Fruit fly (Drosophila melanogaster) whole organism, embryonic: ENCODE measurements around the gene Paris.
A peak's percentile ranks its signal among the peaks of the same experiment; 100 is the strongest.

Experiments used
- Aef1 ChIP-seq: fragments of 200-800 bp; sonication (Bioruptor generic); IDR thresholded peaks from 3 replicates; pipeline ENCODE4 v1.3.6; 2022; ENCODE audit warnings: missing biosample characterization, missing genetic modification characterization
- Atf6 ChIP-seq: fragments of 200-800 bp; sonication (Bioruptor generic); IDR thresholded peaks from 2 replicates; pipeline ENCODE4 v1.3.6; 2022; ENCODE audit warnings: missing biosample characterization, missing genetic modification characterization
- CG10209 ChIP-seq: fragments of 200-800 bp; sonication (Bioruptor generic); optimal IDR thresholded peaks from 3 replicates; lab custom pipeline; 2017; ENCODE audit warnings: missing biosample characterization, mild to moderate bottlenecking, missing genetic modification characterization, missing genetic modification reagents
- CG10543 ChIP-seq: fragments of 200-800 bp; sonication (Bioruptor generic); optimal IDR thresholded peaks from 3 replicates; lab custom pipeline; 2017; ENCODE audit warnings: missing biosample characterization, mild to moderate bottlenecking, missing genetic modification characterization, moderate library complexity
- CG10565 ChIP-seq: fragments of 200-800 bp; sonication (Bioruptor generic); optimal IDR thresholded peaks from 3 replicates; lab custom pipeline; 2016; ENCODE audit warnings: missing biosample characterization, mild to moderate bottlenecking, missing genetic modification characterization
- CG11093 ChIP-seq: fragments of 200-800 bp; sonication (Bioruptor generic); IDR thresholded peaks from 3 replicates; pipeline ENCODE4 v1.3.6; 2022; ENCODE audit warnings: missing biosample characterization, missing genetic modification characterization
- CG11398 ChIP-seq: fragments of 200-800 bp; sonication (Bioruptor generic); optimal IDR thresholded peaks from 2 replicates; lab custom pipeline; 2016; ENCODE audit warnings: missing biosample characterization, missing genetic modification characterization
- CG11456 ChIP-seq: fragments of 200-800 bp; sonication (Bioruptor generic); IDR thresholded peaks from 3 replicates; pipeline ENCODE4 v1.3.6; 2022; ENCODE audit warnings: missing biosample characterization, missing genetic modification characterization
- CG14860 ChIP-seq: fragments of 200-800 bp; sonication (Bioruptor generic); IDR thresholded peaks from 3 replicates; pipeline ENCODE4 v1.3.6; 2022; ENCODE audit warnings: missing biosample characterization, missing genetic modification characterization; ENCODE audit not compliant: partially characterized antibody
- CG15073 ChIP-seq: fragments of 200-800 bp; sonication (Bioruptor generic); optimal IDR thresholded peaks from 2 replicates; lab custom pipeline; 2016; ENCODE audit warnings: missing biosample characterization, missing genetic modification characterization
- CG15514 ChIP-seq: fragments of 200-800 bp; sonication (Bioruptor generic); optimal IDR thresholded peaks from 3 replicates; lab custom pipeline; 2017; ENCODE audit warnings: missing biosample characterization, missing genetic modification characterization, mild to moderate bottlenecking, moderate library complexity, missing genetic modification reagents
- CG1647 ChIP-seq: fragments of 200-800 bp; sonication (Bioruptor generic); optimal IDR thresholded peaks from 3 replicates; lab custom pipeline; 2016; ENCODE audit warnings: missing biosample characterization, missing genetic modification characterization
- CG16813 ChIP-seq: fragments of 200-800 bp; sonication (Bioruptor generic); IDR thresholded peaks from 3 replicates; pipeline ENCODE4 v1.3.6; 2022; ENCODE audit warnings: missing biosample characterization, missing genetic modification characterization; ENCODE audit not compliant: partially characterized antibody
- CG17361 ChIP-seq: fragments of 200-800 bp; sonication (Bioruptor generic); IDR thresholded peaks from 3 replicates; pipeline ENCODE4 v1.3.6; 2022; ENCODE audit warnings: missing biosample characterization, missing genetic modification characterization
- CG17612 ChIP-seq: fragments of 200-800 bp; sonication (Bioruptor generic); IDR thresholded peaks from 2 replicates; pipeline ENCODE4 v1.3.6; 2022; ENCODE audit warnings: missing biosample characterization, missing genetic modification characterization
- CG18619 ChIP-seq: fragments of 200-800 bp; sonication (Bioruptor generic); optimal IDR thresholded peaks from 3 replicates; lab custom pipeline; 2017; ENCODE audit warnings: missing biosample characterization, mild to moderate bottlenecking, missing genetic modification characterization
- CG2116 ChIP-seq: fragments of 200-800 bp; sonication (Bioruptor generic); optimal IDR thresholded peaks from 3 replicates; lab custom pipeline; 2018; ENCODE audit warnings: missing biosample characterization, mild to moderate bottlenecking, missing genetic modification characterization
- CG2120 ChIP-seq: fragments of 200-800 bp; sonication (Bioruptor generic); optimal IDR thresholded peaks from 3 replicates; lab custom pipeline; 2016; ENCODE audit warnings: missing biosample characterization, missing genetic modification characterization
- CG2129 ChIP-seq: fragments of 200-800 bp; sonication (Bioruptor generic); IDR thresholded peaks from 2 replicates; pipeline ENCODE4 v1.3.6; 2022; ENCODE audit warnings: missing biosample characterization, missing genetic modification characterization; ENCODE audit not compliant: partially characterized antibody
- CG2712 ChIP-seq: fragments of 200-800 bp; optimal IDR thresholded peaks from 3 replicates; lab custom pipeline; 2019; ENCODE audit warnings: missing biosample characterization, mild to moderate bottlenecking, missing genetic modification characterization, moderate library complexity
- CG32532 ChIP-seq: fragments of 200-800 bp; sonication (Bioruptor generic); IDR thresholded peaks from 2 replicates; pipeline ENCODE4 v1.3.6; 2022; ENCODE audit warnings: missing biosample characterization, missing genetic modification characterization
- CG42726 ChIP-seq: fragments of 200-800 bp; sonication (Bioruptor generic); IDR thresholded peaks from 2 replicates; pipeline ENCODE4 v1.3.6; 2022; ENCODE audit warnings: missing biosample characterization, missing genetic modification characterization; ENCODE audit not compliant: partially characterized antibody
- CG4328 ChIP-seq: fragments of 200-800 bp; sonication (Bioruptor generic); optimal IDR thresholded peaks from 3 replicates; lab custom pipeline; 2017; ENCODE audit warnings: missing biosample characterization, missing genetic modification reagents, missing genetic modification characterization
- CG4360 ChIP-seq: fragments of 200-800 bp; sonication (Bioruptor generic); IDR thresholded peaks from 2 replicates; pipeline ENCODE4 v1.3.6; 2022; ENCODE audit warnings: missing biosample characterization, missing genetic modification characterization
- CG4730 ChIP-seq: fragments of 200-800 bp; sonication (Bioruptor generic); IDR thresholded peaks from 2 replicates; pipeline ENCODE4 v1.3.6; 2022; ENCODE audit warnings: missing biosample characterization, missing genetic modification characterization
- CG5180 ChIP-seq: fragments of 200-800 bp; sonication (Bioruptor generic); optimal IDR thresholded peaks from 3 replicates; lab custom pipeline; 2017; ENCODE audit warnings: missing biosample characterization, missing genetic modification characterization, mild to moderate bottlenecking, moderate library complexity, missing genetic modification reagents
- CG6254 ChIP-seq: fragments of 200-800 bp; sonication (Bioruptor generic); optimal IDR thresholded peaks from 3 replicates; lab custom pipeline; 2017; ENCODE audit warnings: mild to moderate bottlenecking, missing biosample characterization, missing genetic modification reagents, missing genetic modification characterization
- CG7271 ChIP-seq: fragments of 200-800 bp; sonication (Bioruptor generic); optimal IDR thresholded peaks from 2 replicates; lab custom pipeline; 2018; ENCODE audit warnings: missing biosample characterization, mild to moderate bottlenecking, missing genetic modification characterization, moderate library complexity
- CG9437 ChIP-seq: fragments of 200-800 bp; sonication (Bioruptor generic); optimal IDR thresholded peaks from 2 replicates; lab custom pipeline; 2018; ENCODE audit warnings: missing biosample characterization, mild to moderate bottlenecking, missing genetic modification characterization
- Chrac-16 ChIP-seq: fragments of 200-800 bp; sonication (Bioruptor generic); optimal IDR thresholded peaks from 3 replicates; lab custom pipeline; 2016; ENCODE audit warnings: missing biosample characterization, missing genetic modification characterization
- D19A ChIP-seq: fragments of 200-800 bp; optimal IDR thresholded peaks from 3 replicates; lab custom pipeline; 2019; ENCODE audit warnings: missing biosample characterization, mild to moderate bottlenecking, missing genetic modification characterization, moderate library complexity
- Dll ChIP-seq: fragments of 200-800 bp; sonication (Bioruptor generic); IDR thresholded peaks from 4 replicates; pipeline ENCODE4 v1.3.6; 2022; ENCODE audit warnings: missing biosample characterization, missing genetic modification characterization; ENCODE audit not compliant: partially characterized antibody
- E2f2 ChIP-seq: fragments of 200-800 bp; sonication (Bioruptor generic); IDR thresholded peaks from 2 replicates; pipeline ENCODE4 v1.3.6; 2022; ENCODE audit warnings: missing biosample characterization, missing genetic modification characterization
- ERR ChIP-seq: fragments of 200-800 bp; sonication (Bioruptor generic); optimal IDR thresholded peaks from 2 replicates; lab custom pipeline; 2016; ENCODE audit warnings: missing biosample characterization, missing genetic modification characterization
- Gug ChIP-seq: fragments of 200-800 bp; sonication (Bioruptor generic); IDR thresholded peaks from 4 replicates; pipeline ENCODE4 v1.3.6; 2022; ENCODE audit warnings: missing biosample characterization, missing genetic modification characterization
- MTF-1 ChIP-seq: fragments of 200-800 bp; sonication (Bioruptor generic); optimal IDR thresholded peaks from 2 replicates; lab custom pipeline; 2018; ENCODE audit warnings: missing biosample characterization, mild to moderate bottlenecking, missing genetic modification characterization, borderline replicate concordance
- Mes4 ChIP-seq: fragments of 200-800 bp; sonication (Bioruptor generic); optimal IDR thresholded peaks from 2 replicates; lab custom pipeline; 2016; ENCODE audit warnings: missing biosample characterization, missing genetic modification characterization
- Ravus ChIP-seq: fragments of 200-800 bp; sonication (Bioruptor generic); IDR thresholded peaks from 2 replicates; pipeline ENCODE4 v1.3.6; 2022; ENCODE audit warnings: missing biosample characterization, missing genetic modification characterization
- Sox102F ChIP-seq: fragments of 200-800 bp; sonication (Bioruptor generic); optimal IDR thresholded peaks from 2 replicates; lab custom pipeline; 2018; ENCODE audit warnings: missing biosample characterization, mild to moderate bottlenecking, missing genetic modification characterization, moderate library complexity
- Spps ChIP-seq: fragments of 200-800 bp; sonication (Bioruptor generic); optimal IDR thresholded peaks from 2 replicates; lab custom pipeline; 2018; ENCODE audit warnings: missing biosample characterization, mild to moderate bottlenecking, missing genetic modification characterization
- Xrp1 ChIP-seq: fragments of 200-800 bp; sonication (Bioruptor generic); IDR thresholded peaks from 2 replicates; pipeline ENCODE4 v1.3.6; 2022; ENCODE audit warnings: missing biosample characterization, missing genetic modification characterization
- cwo ChIP-seq: fragments of 200-800 bp; sonication (Bioruptor generic); optimal IDR thresholded peaks from 3 replicates; lab custom pipeline; 2017; ENCODE audit warnings: missing biosample characterization, missing genetic modification characterization, mild to moderate bottlenecking, moderate library complexity, missing genetic modification reagents
- da ChIP-seq: fragments of 200-800 bp; sonication (Bioruptor generic); optimal IDR thresholded peaks from 2 replicates; lab custom pipeline; 2016; ENCODE audit warnings: missing biosample characterization, missing genetic modification characterization
- disco-r ChIP-seq: fragments of 200-800 bp; sonication (Bioruptor generic); optimal IDR thresholded peaks from 2 replicates; lab custom pipeline; 2016; ENCODE audit warnings: missing biosample characterization, missing genetic modification characterization
- fd102C ChIP-seq: fragments of 200-800 bp; sonication (Bioruptor generic); optimal IDR thresholded peaks from 2 replicates; lab custom pipeline; 2018; ENCODE audit warnings: missing biosample characterization, mild to moderate bottlenecking, missing genetic modification characterization, moderate library complexity
- fd96Cb ChIP-seq: fragments of 200-800 bp; sonication (Bioruptor generic); optimal IDR thresholded peaks from 2 replicates; lab custom pipeline; 2018; ENCODE audit warnings: missing biosample characterization, mild to moderate bottlenecking, missing genetic modification characterization, moderate library complexity
- ftz-f1 ChIP-seq: fragments of 200-800 bp; sonication (Bioruptor generic); optimal IDR thresholded peaks from 2 replicates; lab custom pipeline; 2016; ENCODE audit warnings: missing biosample characterization, missing genetic modification characterization
- gt ChIP-seq: fragments of 200-800 bp; sonication (Bioruptor generic); IDR thresholded peaks from 2 replicates; pipeline ENCODE4 v1.3.6; 2022; ENCODE audit warnings: missing biosample characterization, missing genetic modification characterization
- sens ChIP-seq: fragments of 200-800 bp; sonication (Bioruptor generic); peaks from one replicate; lab custom pipeline; 2016; ENCODE audit warnings: missing biosample characterization, missing genetic modification characterization
- sob ChIP-seq: fragments of 200-800 bp; sonication (Bioruptor generic); IDR thresholded peaks from 2 replicates; pipeline ENCODE4 v1.3.6; 2022; ENCODE audit warnings: missing biosample characterization, missing genetic modification characterization
- unc-4 ChIP-seq: fragments of 200-800 bp; sonication (Bioruptor generic); IDR thresholded peaks from 2 replicates; pipeline ENCODE4 v1.3.6; 2022; ENCODE audit warnings: missing biosample characterization, missing genetic modification characterization; ENCODE audit not compliant: partially characterized antibody

The Paris gene

DNA sequence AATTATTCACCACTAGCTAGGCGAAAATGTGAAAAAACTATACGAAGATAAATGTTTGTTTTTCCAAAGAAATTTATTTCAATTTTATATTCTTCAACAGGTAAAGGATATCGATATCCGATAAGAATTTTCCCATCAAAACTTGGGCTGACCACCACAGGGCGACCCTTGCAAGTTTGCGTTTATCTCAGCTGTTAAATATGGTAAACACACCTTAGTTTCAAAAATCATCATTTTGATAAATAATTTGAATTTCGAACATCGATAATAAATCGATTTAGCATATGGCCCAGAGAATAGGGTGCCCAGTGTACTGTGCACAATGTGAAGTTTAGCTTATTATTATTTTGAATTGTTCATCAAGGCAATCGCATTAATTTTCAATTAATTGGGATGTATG lies at the start of gene Paris, which contains the start of gene CG15443 (continued):
- TF ChIP-seq unc-4 (GFP tag; lab: Robert Waterston, UW), result peak; percentile 69
- TF ChIP-seq CG16813 (GFP tag; lab: Robert Waterston, UW), result peak; percentile 77
- no peak for TF ChIP-seq CG4360 (GFP tag; lab: Robert Waterston, UW)
- no peak for TF ChIP-seq CG1647 (GFP tag; lab: Kevin White, UChicago)
- no peak for TF ChIP-seq CG10565 (GFP tag; lab: Kevin White, UChicago)
- no peak for TF ChIP-seq CG10543 (GFP tag; lab: Kevin White, UChicago)
- no peak for TF ChIP-seq Sox102F (GFP tag; lab: Kevin White, UChicago)
- peak; percentile 7 for TF ChIP-seq MTF-1
- TF ChIP-seq CG42726 (GFP tag; lab: Robert Waterston, UW), result no peak
- TF ChIP-seq CG15073 (GFP tag; lab: Kevin White, UChicago), result no peak
- no peak for TF ChIP-seq Xrp1
- TF ChIP-seq gt (GFP tag; lab: Robert Waterston, UW), result no peak
- TF ChIP-seq CG17361, result no peak
- peak; percentile 58; the same call in 1 of the 2 replicates for TF ChIP-seq CG32532
- no peak for TF ChIP-seq sob (GFP tag; lab: Robert Waterston, UW)
- no peak for TF ChIP-seq CG11093 (GFP tag; lab: Robert Waterston, UW)
- no peak for TF ChIP-seq D19A (tag; lab: Kevin White, UChicago)
- peak; percentile 29 for TF ChIP-seq CG2712
- TF ChIP-seq E2f2 (GFP tag; lab: Robert Waterston, UW), result peak; percentile 86
- TF ChIP-seq disco-r (GFP tag; lab: Kevin White, UChicago), result no peak
- peak; percentile 22 for TF ChIP-seq CG2120 (GFP tag; lab: Kevin White, UChicago)
- no peak for TF ChIP-seq cwo
- TF ChIP-seq Aef1, result no peak
- no peak for TF ChIP-seq CG11398 (GFP tag; lab: Kevin White, UChicago)
- TF ChIP-seq CG10209 (GFP tag; lab: Kevin White, UChicago), result no peak
- no peak for TF ChIP-seq Mes4 (GFP tag; lab: Kevin White, UChicago)
- TF ChIP-seq CG5180, result no peak
- no peak for TF ChIP-seq CG17612 (GFP tag; lab: Robert Waterston, UW)
- no peak for TF ChIP-seq fd96Cb (tag; lab: Kevin White, UChicago)
- TF ChIP-seq CG4328 (GFP tag; lab: Kevin White, UChicago), result peak; percentile 10
- peak; percentile 16 for TF ChIP-seq Chrac-16 (GFP tag; lab: Kevin White, UChicago)
- TF ChIP-seq da, result no peak
- no peak for TF ChIP-seq CG4730 (GFP tag; lab: Robert Waterston, UW)
- TF ChIP-seq CG2116 (GFP tag; lab: Kevin White, UChicago), result peak; percentile 55
- no peak for TF ChIP-seq Ravus (GFP tag; lab: Robert Waterston, UW)
- no peak for TF ChIP-seq ftz-f1 (GFP tag; lab: Kevin White, UChicago)
- no peak for TF ChIP-seq CG11456 (GFP tag; lab: Robert Waterston, UW)
- no peak for TF ChIP-seq Spps (tag; lab: Kevin White, UChicago)
- no peak for TF ChIP-seq CG7271
- peak; percentile 100 for TF ChIP-seq CG6254 (GFP tag; lab: Kevin White, UChicago)
- TF ChIP-seq Dll (GFP tag; lab: Robert Waterston, UW), result peak; percentile 45; the same call in 2 of the 4 replicates
- no peak for TF ChIP-seq Gug (GFP tag; lab: Robert Waterston, UW)
- TF ChIP-seq CG14860 (GFP tag; lab: Robert Waterston, UW), result peak; percentile 95
- TF ChIP-seq fd102C, result no peak
- TF ChIP-seq ERR (GFP tag; lab: Kevin White, UChicago), result no peak
- TF ChIP-seq CG2129 (GFP tag; lab: Robert Waterston, UW), result no peak
- TF ChIP-seq sens, result peak; percentile 82
- TF ChIP-seq Atf6 (GFP tag; lab: Robert Waterston, UW), result no peak
- TF ChIP-seq CG15514 (GFP tag; lab: Kevin White, UChicago), result peak; percentile 54
- TF ChIP-seq CG18619, result no peak
- TF ChIP-seq CG9437 (GFP tag; lab: Kevin White, UChicago), result no peak
